Worm (Caenorhabditis elegans): ENCODE measurements around the gene T28C6.11.

The T28C6.11 gene

DNA sequence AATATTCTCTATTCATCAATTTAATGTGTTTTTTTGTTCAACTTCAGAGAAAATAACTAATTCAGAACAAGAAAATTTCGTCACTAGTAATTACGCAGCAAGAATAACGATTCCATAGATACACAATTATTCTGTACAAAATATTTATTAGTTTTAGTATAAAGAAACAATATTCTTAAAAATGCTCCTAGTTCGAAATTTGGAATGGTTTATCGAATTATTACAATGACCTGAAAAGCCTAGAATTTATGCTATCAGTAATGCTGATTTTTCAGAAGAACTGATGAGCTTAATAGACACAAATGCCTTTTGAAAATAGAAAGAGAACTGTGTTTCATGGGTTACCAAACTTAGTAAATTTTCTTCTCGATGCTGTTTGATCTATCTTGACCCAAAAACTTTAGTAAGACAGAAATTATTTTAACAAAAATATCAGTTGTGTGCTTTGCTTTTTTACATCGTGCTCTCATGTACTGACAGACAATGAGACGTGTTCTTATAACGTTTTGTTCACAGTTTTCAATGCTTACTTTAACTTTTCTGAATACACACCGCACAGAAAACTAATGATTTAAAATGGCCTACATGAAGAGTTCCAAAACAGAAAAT is 14.0 kb downstream of the T28C6.11 start:
- TF ChIP-seq elt-2 (tag; optimal IDR thresholded peaks at IDR 0.05) (no peak), nhr-25 (tag; optimal IDR thresholded peaks at IDR 0.05) (peak; percentile 58), nhr-43 (tag; optimal IDR thresholded peaks at IDR 0.05; ENCODE audit: poor library complexity, severe bottlenecking) (peak; percentile 73), lsy-12 (tag; optimal IDR thresholded peaks at IDR 0.05) (peak; percentile 6), ceh-28 (tag; optimal IDR thresholded peaks at IDR 0.05) (peak; percentile 37), nhr-11 (tag; optimal IDR thresholded peaks at IDR 0.05) (no peak), nhr-28 (tag; optimal IDR thresholded peaks at IDR 0.05) (no peak), jun-1 (tag; optimal IDR thresholded peaks at IDR 0.05) (no peak), ceh-9 (tag; optimal IDR thresholded peaks at IDR 0.05) (no peak), elt-1 (tag; optimal IDR thresholded peaks at IDR 0.05) (peak; percentile 9), R02D3.7 (tag; optimal IDR thresholded peaks at IDR 0.05) (peak; percentile 49), ceh-16 (tag; optimal IDR thresholded peaks at IDR 0.05) (no peak), aly-2 (tag; optimal IDR thresholded peaks at IDR 0.05) (peak; percentile 11), nhr-23 (tag; optimal IDR thresholded peaks at IDR 0.05) (peak; percentile 31), nhr-77 (tag; optimal IDR thresholded peaks at IDR 0.05) (peak; percentile 56), ceh-82 (tag; optimal IDR thresholded peaks at IDR 0.05) (peak; percentile 70)

- TF ChIP-seq nhr-76 (tag; optimal IDR thresholded peaks at IDR 0.05): no peak
- no peak for TF ChIP-seq mml-1 (tag; optimal IDR thresholded peaks at IDR 0.05)
- TF ChIP-seq unc-62 (GFP tag; optimal IDR thresholded peaks at IDR 0.05): no peak
- TF ChIP-seq elt-1 (tag; optimal IDR thresholded peaks at IDR 0.05): peak; percentile 83
- no peak for TF ChIP-seq ceh-82 (tag; optimal IDR thresholded peaks at IDR 0.05)
- TF ChIP-seq nhr-77 (tag; optimal IDR thresholded peaks at IDR 0.05): no peak
- TF ChIP-seq pha-4 (tag; optimal IDR thresholded peaks at IDR 0.05): no peak
- TF ChIP-seq pqm-1 (tag; optimal IDR thresholded peaks at IDR 0.05): no peak
- no peak for TF ChIP-seq ztf-11 (tag; optimal IDR thresholded peaks at IDR 0.05)
- no peak for TF ChIP-seq hmg-11 (tag; optimal IDR thresholded peaks at IDR 0.05)
- no peak for TF ChIP-seq lin-15B (tag; optimal IDR thresholded peaks at IDR 0.05)
- TF ChIP-seq ceh-16 (tag; optimal IDR thresholded peaks at IDR 0.05): no peak
- TF ChIP-seq nhr-25 (tag; optimal IDR thresholded peaks at IDR 0.05): peak; percentile 86
- no peak for TF ChIP-seq eor-1 (tag; optimal IDR thresholded peaks at IDR 0.05)
- no peak for TF ChIP-seq snpc-4 (tag; optimal IDR thresholded peaks at IDR 0.05)
- TF ChIP-seq ztf-4 (tag; optimal IDR thresholded peaks at IDR 0.05): no peak
- no peak for TF ChIP-seq mdl-1 (tag; optimal IDR thresholded peaks at IDR 0.05)
- no peak for TF ChIP-seq egl-27 (tag; optimal IDR thresholded peaks at IDR 0.05)
- no peak for TF ChIP-seq daf-12 (tag; optimal IDR thresholded peaks at IDR 0.05)
- no peak for TF ChIP-seq nhr-67 (tag; optimal IDR thresholded peaks at IDR 0.05)
- TF ChIP-seq nhr-11 (tag; optimal IDR thresholded peaks at IDR 0.05): no peak
- no peak for TF ChIP-seq lsy-12 (tag; optimal IDR thresholded peaks at IDR 0.05)
- TF ChIP-seq nhr-43 (tag; optimal IDR thresholded peaks at IDR 0.05; ENCODE audit: poor library complexity, severe bottlenecking): peak; percentile 16
- TF ChIP-seq fos-1 (tag; optimal IDR thresholded peaks at IDR 0.05): no peak
- no peak for TF ChIP-seq tbx-2 (tag; optimal IDR thresholded peaks at IDR 0.05)
- TF ChIP-seq nhr-23 (tag; optimal IDR thresholded peaks at IDR 0.05): peak; percentile 29
- no peak for TF ChIP-seq nfya-1 (tag; optimal IDR thresholded peaks at IDR 0.05; ENCODE audit: insufficient read depth)
Observed at ce11 chrIV:8824145-8824833, 15.8 kb downstream of the T28C6.11 start, which contains the start of the genes col-117 and col-3. col-117 (minus strand) TSS chrIV:8824195. col-3 (plus strand) TSS chrIV:8824783.

DNA sequence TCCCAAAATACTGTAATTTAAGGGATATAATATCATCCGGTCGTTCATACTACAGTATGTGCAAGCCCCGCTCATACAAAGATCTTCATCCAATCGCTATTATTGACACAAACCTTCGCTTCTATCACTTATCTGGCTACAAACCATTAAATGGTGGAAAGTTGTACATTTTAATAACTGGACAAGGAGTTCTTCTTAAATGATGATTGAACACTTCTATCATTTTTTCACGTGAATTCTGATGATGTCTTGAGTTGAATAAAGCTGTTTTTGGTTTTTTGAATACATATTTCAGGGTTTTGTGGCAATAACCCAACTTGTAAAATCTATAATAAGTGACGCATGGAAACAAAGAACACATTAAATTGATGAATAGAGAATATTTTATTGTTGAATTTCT is 17.5 kb downstream of the T28C6.11 start:
- peak; percentile 23 for TF ChIP-seq ceh-28 (tag; optimal IDR thresholded peaks at IDR 0.05)
- TF ChIP-seq lin-39 (tag; optimal IDR thresholded peaks at IDR 0.05): no peak
- no peak for TF ChIP-seq unc-62 (GFP tag; optimal IDR thresholded peaks at IDR 0.05)
- no peak for TF ChIP-seq jun-1 (tag; optimal IDR thresholded peaks at IDR 0.05)
- no peak for TF ChIP-seq daf-12 (tag; optimal IDR thresholded peaks at IDR 0.05)
- peak; percentile 1 for TF ChIP-seq elt-1 (tag; optimal IDR thresholded peaks at IDR 0.05)
- TF ChIP-seq nhr-25 (tag; optimal IDR thresholded peaks at IDR 0.05): peak; percentile 79
- no peak for TF ChIP-seq zag-1 (tag; optimal IDR thresholded peaks at IDR 0.05)
- no peak for TF ChIP-seq ZK546.5 (tag; optimal IDR thresholded peaks at IDR 0.05)
- no peak for TF ChIP-seq aly-2 (tag; optimal IDR thresholded peaks at IDR 0.05)
- no peak for TF ChIP-seq tbx-2 (tag; optimal IDR thresholded peaks at IDR 0.05)
- TF ChIP-seq nhr-23 (tag; optimal IDR thresholded peaks at IDR 0.05): peak; percentile 0
- peak; percentile 63 for TF ChIP-seq nhr-43 (tag; optimal IDR thresholded peaks at IDR 0.05; ENCODE audit: poor library complexity, severe bottlenecking)
- TF ChIP-seq sea-2 (GFP tag; optimal IDR thresholded peaks at IDR 0.05): no peak
- TF ChIP-seq ztf-11 (tag; optimal IDR thresholded peaks at IDR 0.05): no peak
- TF ChIP-seq ceh-9 (tag; optimal IDR thresholded peaks at IDR 0.05): no peak
- no peak for TF ChIP-seq nhr-67 (tag; optimal IDR thresholded peaks at IDR 0.05)
- no peak for TF ChIP-seq ceh-82 (tag; optimal IDR thresholded peaks at IDR 0.05)
- TF ChIP-seq skn-1 (tag; optimal IDR thresholded peaks at IDR 0.05): no peak
- TF ChIP-seq nfya-1 (tag; optimal IDR thresholded peaks at IDR 0.05; ENCODE audit: insufficient read depth): peak; percentile 20
- peak; percentile 45 for TF ChIP-seq R02D3.7 (tag; optimal IDR thresholded peaks at IDR 0.05)
- no peak for TF ChIP-seq egl-5 (tag; optimal IDR thresholded peaks at IDR 0.05)
- TF ChIP-seq elt-3 (tag; optimal IDR thresholded peaks at IDR 0.05): peak in 1 of 3 experiments; percentile 64

All from whole organism, L3 larva.